Worm (Caenorhabditis elegans): ENCODE measurements around the gene far-7.

DNA sequence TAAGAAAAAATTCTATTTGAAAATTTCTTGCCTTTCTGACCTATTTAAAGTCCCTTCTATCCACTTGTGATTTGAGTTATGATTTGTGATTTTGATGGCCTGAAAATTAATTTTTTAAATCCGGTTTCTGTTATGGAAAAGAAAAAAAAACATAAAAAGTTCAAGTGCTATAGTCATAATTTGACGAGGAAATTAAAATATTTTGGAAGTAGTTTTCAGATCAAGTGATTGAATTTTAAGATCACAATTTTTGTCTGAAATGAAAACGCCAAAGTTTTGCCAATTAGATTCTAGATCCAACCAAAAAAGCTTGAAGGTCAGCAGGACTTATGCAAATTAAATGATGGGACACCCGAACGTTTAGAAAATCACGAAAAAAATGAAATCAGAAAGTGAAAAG, 47.9 kb downstream of the far-7 start, which contains the start of gene ptr-3:
- TF ChIP-seq lin-39 (tag; optimal IDR thresholded peaks at IDR 0.05) (no peak), mdl-1 (tag; optimal IDR thresholded peaks at IDR 0.05) (no peak), ZK546.5 (tag; optimal IDR thresholded peaks at IDR 0.05) (no peak), nhr-23 (tag; optimal IDR thresholded peaks at IDR 0.05) (no peak), blmp-1 (tag; optimal IDR thresholded peaks at IDR 0.05; ENCODE audit: insufficient read depth) (no peak), egl-27 (tag; optimal IDR thresholded peaks at IDR 0.05) (no peak)

All from whole organism, L2 larva.